Worm (Caenorhabditis elegans) whole organism, L4 larva: ENCODE results near the gene skr-9.

Source experiments
- F26F4.8 ChIP-seq: fragments of 200-800 bp; sonication (Bioruptor generic); conservative IDR thresholded peaks from 2 replicates; pipeline ENCODE4 v1.3.6; 2022; ENCODE audit warnings: missing genetic modification characterization, missing compliant biosample characterization
- ceh-82 ChIP-seq: sonication (generic microtip); optimal IDR thresholded peaks from 2 replicates; lab custom pipeline; 2017; ENCODE audit warnings: missing biosample characterization, missing genetic modification characterization
- hlh-30 ChIP-seq: sonication (generic microtip); optimal IDR thresholded peaks from 2 replicates; lab custom pipeline; 2017; ENCODE audit warnings: antibody characterized with exemption, mild to moderate bottlenecking, missing genetic modification characterization, missing compliant biosample characterization; ENCODE audit not compliant: insufficient read depth
- jun-1 ChIP-seq: fragments of 150-350 bp; optimal IDR thresholded peaks from 2 replicates; lab custom pipeline; 2014; ENCODE audit warnings: missing biosample characterization, missing genetic modification reagents, missing genetic modification characterization
- lin-29 ChIP-seq: fragments of 200-800 bp; sonication (Bioruptor generic); IDR thresholded peaks from 2 replicates; pipeline ENCODE4 v1.3.6; 2022; ENCODE audit warnings: missing genetic modification reagents, missing genetic modification characterization, missing compliant biosample characterization
- lsy-2 ChIP-seq, 2 experiments: fragments of 150-350 bp in 1 of 2; sonication (generic microtip) in 1 of 2; optimal IDR thresholded peaks; 2 replicates each; lab custom pipeline; 2014 to 2017; ENCODE audit warnings: missing biosample characterization in 2 of 2, missing genetic modification characterization in 2 of 2
- nhr-237 ChIP-seq: sonication (generic microtip); optimal IDR thresholded peaks from 2 replicates; lab custom pipeline; 2017; ENCODE audit warnings: missing biosample characterization, missing genetic modification characterization
- pha-4 ChIP-seq, 2 experiments: fragments of 150-350 bp in 1 of 2; fragments of 200-800 bp in 1 of 2; sonication (Bioruptor generic) in 1 of 2; IDR thresholded peaks in 1 of 2; optimal IDR thresholded peaks in 1 of 2; 2 replicates each; pipeline versions ENCODE4 v1.3.6 to Lab custom; 2014 to 2022; ENCODE audit warnings: missing genetic modification characterization in 2 of 2, missing genetic modification reagents in 2 of 2, missing biosample characterization in 1 of 2, missing compliant biosample characterization in 1 of 2
- rbr-2 ChIP-seq: sonication (generic microtip); optimal IDR thresholded peaks from 2 replicates; lab custom pipeline; 2016; ENCODE audit warnings: missing genotype, missing genetic modification characterization, missing compliant biosample characterization
- tag-97 ChIP-seq: fragments of 200-800 bp; sonication (Bioruptor generic); IDR thresholded peaks from 2 replicates; pipeline ENCODE4 v1.3.6; 2022; ENCODE audit warnings: missing genetic modification characterization, missing compliant biosample characterization

DNA sequence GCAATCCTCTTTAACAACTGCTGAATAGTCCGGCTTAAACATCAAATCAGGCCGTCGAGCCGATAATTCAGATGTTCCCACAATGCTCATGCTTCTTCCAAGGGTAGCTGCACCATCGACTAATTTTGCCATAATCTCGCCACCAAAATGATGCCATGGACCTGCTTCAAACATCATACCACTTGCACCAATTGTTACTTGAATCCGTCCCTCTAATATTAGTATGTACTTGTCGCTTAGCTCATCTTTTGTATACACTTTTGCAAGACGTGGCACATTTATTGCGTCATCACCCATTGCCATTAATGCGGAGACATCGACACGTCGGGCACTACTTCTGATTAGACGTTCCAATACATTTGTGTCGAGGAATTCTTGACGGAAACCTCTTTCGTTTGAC lies 36.3 kb downstream of the skr-9 start:
- TF ChIP-seq pha-4 (GFP tag; IDR thresholded peaks at IDR 0.05; lab: Robert Waterston, UW) = no peak
- no peak for TF ChIP-seq pha-4 (tag; optimal IDR thresholded peaks at IDR 0.05; lab: Kevin White, UChicago)
- TF ChIP-seq hlh-30 (tag; lab: Kevin White, UChicago) = no peak
- no peak for TF ChIP-seq F26F4.8 (GFP tag; lab: Robert Waterston, UW)
- no peak for TF ChIP-seq tag-97 (GFP tag; lab: Robert Waterston, UW)
- TF ChIP-seq nhr-237 (tag; lab: Kevin White, UChicago) = no peak
- TF ChIP-seq rbr-2 (tag; lab: Kevin White, UChicago) = no peak
- no peak for TF ChIP-seq jun-1 (tag; lab: Kevin White, UChicago)
- no peak for TF ChIP-seq lin-29
- TF ChIP-seq ceh-82 (tag; lab: Kevin White, UChicago) = no peak
- TF ChIP-seq lsy-2 (tag; optimal IDR thresholded peaks at IDR 0.05; lab: Kevin White, UChicago) = no peak
